Worm (Caenorhabditis elegans) whole organism, mixed stage, embryonic: ENCODE results near the gene ztf-17.
A peak's percentile ranks its signal among the peaks of the same experiment; 100 is the strongest.

Source experiments
- M03D4.4 ChIP-seq: sonication (generic microtip); optimal IDR thresholded peaks from 2 replicates; lab custom pipeline; 2017; ENCODE audit warnings: mild to moderate bottlenecking, missing genetic modification characterization, missing compliant biosample characterization
- bed-3 ChIP-seq: fragments of 200-800 bp; sonication (Bioruptor generic); optimal IDR thresholded peaks from 3 replicates; lab custom pipeline; 2018; ENCODE audit warnings: mild to moderate bottlenecking, missing genetic modification characterization, moderate library complexity, missing compliant biosample characterization
- blmp-1 ChIP-seq: fragments of 150-350 bp; optimal IDR thresholded peaks from 2 replicates; lab custom pipeline; 2014; ENCODE audit warnings: missing biosample characterization, missing genetic modification characterization
- ceh-43 ChIP-seq: fragments of 200-800 bp; sonication (Bioruptor generic); optimal IDR thresholded peaks from 2 replicates; lab custom pipeline; 2018; ENCODE audit warnings: mild to moderate bottlenecking, missing genetic modification characterization, moderate library complexity, missing compliant biosample characterization
- ces-1 ChIP-seq: fragments of 150-350 bp; optimal IDR thresholded peaks from 2 replicates; lab custom pipeline; 2014; ENCODE audit warnings: missing biosample characterization, missing genetic modification reagents, missing genetic modification characterization
- cnd-1 ChIP-seq: fragments of 200-800 bp; sonication (Bioruptor generic); optimal IDR thresholded peaks from 2 replicates; lab custom pipeline; 2018; ENCODE audit warnings: mild to moderate bottlenecking, missing genetic modification characterization, missing compliant biosample characterization
- drap-1 ChIP-seq: fragments of 200-800 bp; sonication (Bioruptor generic); optimal IDR thresholded peaks from 3 replicates; lab custom pipeline; 2018; ENCODE audit warnings: mild to moderate bottlenecking, missing genetic modification characterization, missing compliant biosample characterization
- elt-1 ChIP-seq: sonication (generic microtip); optimal IDR thresholded peaks from 2 replicates; lab custom pipeline; 2017; ENCODE audit warnings: missing genetic modification characterization, mild to moderate bottlenecking, missing compliant biosample characterization, antibody characterized with exemption, moderate library complexity, borderline replicate concordance; ENCODE audit not compliant: insufficient read depth
- elt-3 ChIP-seq: fragments of 150-350 bp; optimal IDR thresholded peaks from 2 replicates; lab custom pipeline; 2014; ENCODE audit warnings: missing biosample characterization, missing genetic modification characterization
- flh-1 ChIP-seq: fragments of 200-800 bp; sonication (Bioruptor generic); optimal IDR thresholded peaks from 2 replicates; lab custom pipeline; 2018; ENCODE audit warnings: mild to moderate bottlenecking, missing genetic modification characterization, moderate library complexity, missing compliant biosample characterization
- ham-2 ChIP-seq: fragments of 200-800 bp; sonication (Bioruptor generic); optimal IDR thresholded peaks from 2 replicates; lab custom pipeline; 2018; ENCODE audit warnings: mild to moderate bottlenecking, missing genetic modification characterization, missing compliant biosample characterization
- hlh-1 ChIP-seq: fragments of 150-350 bp; optimal IDR thresholded peaks from 2 replicates; lab custom pipeline; 2014; ENCODE audit warnings: missing biosample characterization, missing genetic modification reagents, missing genetic modification characterization
- lin-13 ChIP-seq: fragments of 150-350 bp; optimal IDR thresholded peaks from 2 replicates; lab custom pipeline; 2014; ENCODE audit warnings: missing biosample characterization, missing genetic modification characterization
- lin-32 ChIP-seq: fragments of 200-800 bp; sonication (Bioruptor generic); optimal IDR thresholded peaks from 2 replicates; lab custom pipeline; 2018; ENCODE audit warnings: mild to moderate bottlenecking, missing genetic modification characterization, missing compliant biosample characterization
- lsy-2 ChIP-seq: fragments of 150-350 bp; optimal IDR thresholded peaks from 2 replicates; lab custom pipeline; 2014; ENCODE audit warnings: missing biosample characterization, missing genetic modification characterization
- mab-5 ChIP-seq: fragments of 150-350 bp; optimal IDR thresholded peaks from 2 replicates; lab custom pipeline; 2014; ENCODE audit warnings: missing biosample characterization, missing genetic modification characterization
- mep-1 ChIP-seq: fragments of 150-350 bp; optimal IDR thresholded peaks from 2 replicates; lab custom pipeline; 2017; ENCODE audit warnings: missing biosample characterization, missing genetic modification reagents, missing genetic modification characterization, inconsistent platforms
- nhr-12 ChIP-seq: fragments of 150-350 bp; optimal IDR thresholded peaks from 2 replicates; lab custom pipeline; 2014; ENCODE audit warnings: missing biosample characterization, missing genetic modification characterization
- nhr-2 ChIP-seq: fragments of 150-350 bp; optimal IDR thresholded peaks from 2 replicates; lab custom pipeline; 2014; ENCODE audit warnings: missing biosample characterization, missing genetic modification characterization
- nhr-237 ChIP-seq: fragments of 150-350 bp; optimal IDR thresholded peaks from 2 replicates; lab custom pipeline; 2014; ENCODE audit warnings: missing biosample characterization, missing genetic modification characterization
- nhr-28 ChIP-seq: fragments of 150-350 bp; optimal IDR thresholded peaks from 2 replicates; lab custom pipeline; 2014; ENCODE audit warnings: missing biosample characterization, missing genetic modification characterization
- nhr-76 ChIP-seq: sonication (generic microtip); optimal IDR thresholded peaks from 2 replicates; lab custom pipeline; 2017; ENCODE audit warnings: missing biosample characterization, missing genetic modification characterization
- pha-4 ChIP-seq: fragments of 150-350 bp; optimal IDR thresholded peaks from 2 replicates; lab custom pipeline; 2018; ENCODE audit warnings: missing biosample characterization, missing genetic modification reagents, missing genetic modification characterization
- snpc-4 ChIP-seq: fragments of 150-350 bp; optimal IDR thresholded peaks from 2 replicates; lab custom pipeline; 2014; ENCODE audit warnings: missing biosample characterization, missing genetic modification characterization
- sptf-1 ChIP-seq: sonication (generic microtip); optimal IDR thresholded peaks from 2 replicates; lab custom pipeline; 2017; ENCODE audit warnings: mild to moderate bottlenecking, missing genetic modification characterization, moderate library complexity, missing compliant biosample characterization
- unc-120 ChIP-seq: sonication (generic microtip); optimal IDR thresholded peaks from 2 replicates; lab custom pipeline; 2017; ENCODE audit warnings: missing genetic modification characterization, missing compliant biosample characterization; ENCODE audit not compliant: poor library complexity, severe bottlenecking
- unc-39 ChIP-seq: fragments of 150-350 bp; optimal IDR thresholded peaks from 2 replicates; lab custom pipeline; 2014; ENCODE audit warnings: missing biosample characterization, missing genetic modification characterization
- unc-62 ChIP-seq: fragments of 150-350 bp; optimal IDR thresholded peaks from 2 replicates; lab custom pipeline; 2014; ENCODE audit warnings: missing biosample characterization, missing genetic modification reagents, missing genetic modification characterization
- zip-8 ChIP-seq: fragments of 150-350 bp; optimal IDR thresholded peaks from 2 replicates; lab custom pipeline; 2014; ENCODE audit warnings: missing biosample characterization, missing genetic modification characterization
- ztf-11 ChIP-seq: fragments of 150-350 bp; optimal IDR thresholded peaks from 2 replicates; lab custom pipeline; 2014; ENCODE audit warnings: missing biosample characterization, missing genetic modification characterization

The ztf-17 gene

ce11 chrII:7860221-7860928, 9.6 kb downstream of the ztf-17 start, which contains the start of gene lin-5 (continued):
- TF ChIP-seq nhr-76 (tag; lab: Kevin White, UChicago) (no peak), lin-32 (GFP tag; lab: Kevin White, UChicago) (no peak), nhr-28 (tag; lab: Kevin White, UChicago) (no peak), nhr-12 (tag; lab: Kevin White, UChicago) (no peak)

ce11 chrII:7858101-7858500, 11.9 kb downstream of the ztf-17 start, which contains the start of gene sds-22:
TSS of gene sds-22 (plus strand) at chrII:7858401.
- TF ChIP-seq ham-2: no peak
- no peak for TF ChIP-seq elt-3 (tag; lab: Kevin White, UChicago)
- no peak for TF ChIP-seq lin-13 (tag; lab: Kevin White, UChicago)
- TF ChIP-seq nhr-76 (tag; lab: Kevin White, UChicago): no peak
- TF ChIP-seq mab-5 (tag; lab: Kevin White, UChicago): no peak
- TF ChIP-seq nhr-28 (tag; lab: Kevin White, UChicago): no peak
- TF ChIP-seq bed-3 (GFP tag; lab: Kevin White, UChicago): no peak
- no peak for TF ChIP-seq lin-32 (GFP tag; lab: Kevin White, UChicago)
- TF ChIP-seq unc-39 (tag; lab: Kevin White, UChicago): no peak
- TF ChIP-seq elt-1: no peak
- no peak for TF ChIP-seq drap-1 (GFP tag; lab: Kevin White, UChicago)
- no peak for TF ChIP-seq blmp-1
- no peak for TF ChIP-seq ztf-11 (tag; lab: Kevin White, UChicago)
- no peak for TF ChIP-seq nhr-237 (tag; lab: Kevin White, UChicago)
- TF ChIP-seq pha-4: no peak
- no peak for TF ChIP-seq snpc-4
- TF ChIP-seq unc-62 (GFP tag; lab: Kevin White, UChicago): no peak

ce11 chrII:7857485-7858010, 12.4 kb downstream of the ztf-17 start, which contains the start of the genes cec-3 and T09A5.15:
TSS of gene cec-3 (minus strand) at chrII:7857600.
TSS of gene T09A5.15 (plus strand) at chrII:7857960.
- no peak for TF ChIP-seq flh-1 (GFP tag; lab: Kevin White, UChicago)
- TF ChIP-seq ces-1 (GFP tag; lab: Kevin White, UChicago): peak; percentile 54
- TF ChIP-seq blmp-1: no peak
- TF ChIP-seq unc-120 (tag; lab: Kevin White, UChicago): peak; percentile 56
- TF ChIP-seq lsy-2: peak; percentile 24
- peak; percentile 28 for TF ChIP-seq mab-5 (tag; lab: Kevin White, UChicago)
- peak; percentile 65 for TF ChIP-seq nhr-237 (tag; lab: Kevin White, UChicago)
- peak; percentile 9 for TF ChIP-seq mep-1

DNA sequence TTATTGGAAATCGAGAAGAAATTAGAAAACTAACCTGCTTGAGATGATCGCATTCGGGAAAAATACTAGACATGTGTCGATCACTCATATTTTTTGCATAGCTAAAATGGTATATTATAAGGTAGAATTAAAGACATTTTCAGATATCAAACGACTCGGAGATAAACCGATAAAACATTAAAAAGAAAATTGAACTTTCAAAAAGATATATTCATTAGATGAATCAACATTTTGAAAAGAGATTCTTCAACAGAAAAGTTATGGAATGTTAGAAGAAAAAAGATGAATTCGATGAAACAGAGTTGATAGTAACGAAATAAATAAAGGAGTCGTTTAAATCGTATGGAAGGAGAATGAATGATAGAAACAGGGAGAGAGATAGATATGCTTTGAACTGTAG, 14.3 kb downstream of the ztf-17 start, which contains the start of gene mdmh-35:
TSS of gene mdmh-35 (minus strand) at position 101 of the 400 bp plus-strand sequence.
- TF ChIP-seq unc-39 (tag; lab: Kevin White, UChicago) (no peak), blmp-1 (no peak), zip-8 (no peak), lsy-2 (no peak), snpc-4 (no peak), M03D4.4 (tag; lab: Kevin White, UChicago) (no peak), hlh-1 (tag; lab: Kevin White, UChicago) (no peak), sptf-1 (tag; lab: Kevin White, UChicago) (no peak), nhr-2 (no peak), cnd-1 (tag; lab: Kevin White, UChicago) (no peak), unc-62 (GFP tag; lab: Kevin White, UChicago) (no peak), nhr-237 (tag; lab: Kevin White, UChicago) (no peak), ces-1 (GFP tag; lab: Kevin White, UChicago) (no peak), ham-2 (no peak), flh-1 (GFP tag; lab: Kevin White, UChicago) (no peak), ceh-43 (no peak)
- TF ChIP-seq, all 35 proteins: peak for 0

- TF ChIP-seq nhr-237 (tag; lab: Kevin White, UChicago) (no peak), lsy-2 (no peak), zip-8 (no peak), ztf-11 (tag; lab: Kevin White, UChicago) (no peak), nhr-76 (tag; lab: Kevin White, UChicago) (no peak), ham-2 (no peak), unc-120 (tag; lab: Kevin White, UChicago) (no peak), unc-62 (GFP tag; lab: Kevin White, UChicago) (no peak), blmp-1 (no peak), pha-4 (no peak), nhr-2 (no peak), flh-1 (GFP tag; lab: Kevin White, UChicago) (no peak), cnd-1 (tag; lab: Kevin White, UChicago) (no peak), mep-1 (no peak), hlh-1 (tag; lab: Kevin White, UChicago) (no peak)
These were observed 15.0 kb downstream of the ztf-17 start, which contains the start of gene mdt-10 for ce11 chrII:7854942-7855341. TSS of gene mdt-10 (minus strand) at chrII:7855042.
